Worm (Caenorhabditis elegans): ENCODE data around the gene F37C12.18.

The F37C12.18 gene

ce11 chrIII:7203130-7203775 lies 8.0 kb upstream of the F37C12.18 start:
- no peak for TF ChIP-seq elt-3 (tag; optimal IDR thresholded peaks at IDR 0.05)
- TF ChIP-seq sem-2 (GFP tag; optimal IDR thresholded peaks at IDR 0.05): no peak
- no peak for TF ChIP-seq unc-120 (tag; optimal IDR thresholded peaks at IDR 0.05; ENCODE audit: poor library complexity, severe bottlenecking)
- no peak for TF ChIP-seq hlh-1 (tag; optimal IDR thresholded peaks at IDR 0.05)
- no peak for TF ChIP-seq nhr-12 (tag; optimal IDR thresholded peaks at IDR 0.05)
- TF ChIP-seq M03D4.4 (tag; optimal IDR thresholded peaks at IDR 0.05): no peak
- no peak for TF ChIP-seq lin-13 (tag; optimal IDR thresholded peaks at IDR 0.05)
- no peak for TF ChIP-seq zip-8 (tag; optimal IDR thresholded peaks at IDR 0.05)
- no peak for TF ChIP-seq tbx-8 (GFP tag; optimal IDR thresholded peaks at IDR 0.05)
- no peak for TF ChIP-seq sptf-1 (tag; optimal IDR thresholded peaks at IDR 0.05)
- no peak for TF ChIP-seq snpc-4 (tag; optimal IDR thresholded peaks at IDR 0.05)
- TF ChIP-seq mls-2 (tag; optimal IDR thresholded peaks at IDR 0.05): no peak
- no peak for TF ChIP-seq cnd-1 (tag; optimal IDR thresholded peaks at IDR 0.05)
- no peak for TF ChIP-seq drap-1 (GFP tag; optimal IDR thresholded peaks at IDR 0.05)
- no peak for TF ChIP-seq ham-2 (GFP tag; optimal IDR thresholded peaks at IDR 0.05)

- TF ChIP-seq nhr-76 (tag; optimal IDR thresholded peaks at IDR 0.05) (no peak), ceh-83 (GFP tag; optimal IDR thresholded peaks at IDR 0.05) (no peak), snpc-4 (tag; optimal IDR thresholded peaks at IDR 0.05) (no peak), M03D4.4 (tag; optimal IDR thresholded peaks at IDR 0.05) (no peak), blmp-1 (tag; optimal IDR thresholded peaks at IDR 0.05) (peak; percentile 93), elt-1 (tag; optimal IDR thresholded peaks at IDR 0.05; ENCODE audit: borderline replicate concordance, insufficient read depth) (no peak), ham-2 (GFP tag; optimal IDR thresholded peaks at IDR 0.05) (peak; percentile 19), elt-3 (tag; optimal IDR thresholded peaks at IDR 0.05) (peak; percentile 24)
Observed at ce11 chrIII:7201378-7202256, 6.4 kb upstream of the F37C12.18 start, which contains the start of gene dpy-31. Gene dpy-31, plus strand, starts transcription at chrIII:7202206.

- no peak for TF ChIP-seq hlh-1 (tag; optimal IDR thresholded peaks at IDR 0.05)
- no peak for TF ChIP-seq lsy-2 (tag; optimal IDR thresholded peaks at IDR 0.05)
- no peak for TF ChIP-seq tbx-8 (GFP tag; optimal IDR thresholded peaks at IDR 0.05)
- no peak for TF ChIP-seq nhr-237 (tag; optimal IDR thresholded peaks at IDR 0.05)
- no peak for TF ChIP-seq ces-1 (GFP tag; optimal IDR thresholded peaks at IDR 0.05)
- peak; percentile 17 for TF ChIP-seq blmp-1 (tag; optimal IDR thresholded peaks at IDR 0.05)
Observed at ce11 chrIII:7199467-7199866, 4.2 kb upstream of the F37C12.18 start.

- TF ChIP-seq lsy-2 (tag; optimal IDR thresholded peaks at IDR 0.05) (peak; percentile 65), elt-3 (tag; optimal IDR thresholded peaks at IDR 0.05) (no peak), mls-2 (tag; optimal IDR thresholded peaks at IDR 0.05) (no peak), nhr-2 (tag; optimal IDR thresholded peaks at IDR 0.05) (peak; percentile 4), nhr-237 (tag; optimal IDR thresholded peaks at IDR 0.05) (peak; percentile 39), sptf-1 (tag; optimal IDR thresholded peaks at IDR 0.05) (peak; percentile 66), nhr-76 (tag; optimal IDR thresholded peaks at IDR 0.05) (no peak), lin-13 (tag; optimal IDR thresholded peaks at IDR 0.05) (no peak), flh-1 (GFP tag; optimal IDR thresholded peaks at IDR 0.05) (no peak), ceh-83 (GFP tag; optimal IDR thresholded peaks at IDR 0.05) (no peak), ces-1 (GFP tag; optimal IDR thresholded peaks at IDR 0.05) (peak; percentile 28), unc-39 (tag; optimal IDR thresholded peaks at IDR 0.05) (no peak), pha-4 (tag; optimal IDR thresholded peaks at IDR 0.05) (peak; percentile 24), mab-5 (tag; optimal IDR thresholded peaks at IDR 0.05) (no peak)
Observed at ce11 chrIII:7198838-7199237, 3.6 kb upstream of the F37C12.18 start, which contains the start of gene pfd-5. Gene pfd-5, minus strand, starts transcription at chrIII:7198884.

ce11 chrIII:7197973-7198372 lies 2.7 kb upstream of the F37C12.18 start, which contains the start of gene exos-9:
Gene exos-9, minus strand, starts transcription at chrIII:7198073.
- TF ChIP-seq sptf-1 (tag; optimal IDR thresholded peaks at IDR 0.05) (no peak), mep-1 (tag; optimal IDR thresholded peaks at IDR 0.05) (no peak), ham-2 (GFP tag; optimal IDR thresholded peaks at IDR 0.05) (no peak), flh-1 (GFP tag; optimal IDR thresholded peaks at IDR 0.05) (no peak), unc-39 (tag; optimal IDR thresholded peaks at IDR 0.05) (no peak), sem-2 (GFP tag; optimal IDR thresholded peaks at IDR 0.05) (no peak), ceh-43 (GFP tag; optimal IDR thresholded peaks at IDR 0.05) (no peak), M03D4.4 (tag; optimal IDR thresholded peaks at IDR 0.05) (no peak), drap-1 (GFP tag; optimal IDR thresholded peaks at IDR 0.05) (no peak), nhr-12 (tag; optimal IDR thresholded peaks at IDR 0.05) (no peak), nhr-2 (tag; optimal IDR thresholded peaks at IDR 0.05) (no peak), nhr-76 (tag; optimal IDR thresholded peaks at IDR 0.05) (no peak), ceh-83 (GFP tag; optimal IDR thresholded peaks at IDR 0.05) (no peak), unc-62 (GFP tag; optimal IDR thresholded peaks at IDR 0.05) (no peak), elt-3 (tag; optimal IDR thresholded peaks at IDR 0.05) (no peak), nhr-237 (tag; optimal IDR thresholded peaks at IDR 0.05) (no peak), snpc-4 (tag; optimal IDR thresholded peaks at IDR 0.05) (no peak), ces-1 (GFP tag; optimal IDR thresholded peaks at IDR 0.05) (no peak)
